Fruit fly (Drosophila melanogaster) Kc167 (cell line): Measurements from ENCODE around the gene CG11658.

Source experiments
- Myc ChIP-seq: fragments of >200 bp; optimal IDR thresholded peaks from 2 replicates; lab custom pipeline; 2017; ENCODE audit warnings: missing external identifiers
- Sin3A ChIP-seq: fragments of >200 bp; optimal IDR thresholded peaks from 2 replicates; lab custom pipeline; 2018; ENCODE audit warnings: missing external identifiers
- h ChIP-seq: fragments of >200 bp; optimal IDR thresholded peaks from 3 replicates; lab custom pipeline; 2018; ENCODE audit warnings: missing external identifiers
- insv ChIP-seq: fragments of >200 bp; optimal IDR thresholded peaks from 3 replicates; lab custom pipeline; 2018; ENCODE audit warnings: missing external identifiers
- psq ChIP-seq: fragments of >200 bp; optimal IDR thresholded peaks from 2 replicates; lab custom pipeline; 2017; ENCODE audit warnings: missing external identifiers

- TF ChIP-seq Myc (lab: Kevin White, UChicago) (no peak), psq (no peak), Sin3A (no peak), h (lab: Kevin White, UChicago) (no peak), insv (no peak)
Observed at dm6 chr3L:11701649-11702048, 6.7 kb downstream of the CG11658 start.
